Fruit fly (Drosophila melanogaster): ENCODE measurements around the gene Ripalpha.

Gene Ripalpha

dm6 chr2L:10200847-10201246 is at the start of gene Ripalpha, which contains the start of gene RpL7:
TSS of gene Ripalpha (minus strand) at chr2L:10200974.
TSS of gene RpL7 (plus strand) at chr2L:10201004.
- peak; percentile 77 for TF ChIP-seq Myc (optimal IDR thresholded peaks at IDR 0.05)
- peak; percentile 91 for TF ChIP-seq HLH106 (tag; optimal IDR thresholded peaks at IDR 0.05)
- TF ChIP-seq br (GFP tag; optimal IDR thresholded peaks at IDR 0.05), result peak; percentile 98
- peak; percentile 89 for TF ChIP-seq Vsx2 (GFP tag; optimal IDR thresholded peaks at IDR 0.05; ENCODE audit: partially characterized antibody)
- TF ChIP-seq Dfd (GFP tag; optimal IDR thresholded peaks at IDR 0.05), result no peak
- TF ChIP-seq brk (GFP tag; optimal IDR thresholded peaks at IDR 0.05), result peak; percentile 87
- peak; percentile 89 for TF ChIP-seq ey (GFP tag; optimal IDR thresholded peaks at IDR 0.05)
- TF ChIP-seq rgr (GFP tag; optimal IDR thresholded peaks at IDR 0.05), result peak; percentile 99
- peak; percentile 91 for TF ChIP-seq Mio (GFP tag; optimal IDR thresholded peaks at IDR 0.05)
- TF ChIP-seq foxo (GFP tag; optimal IDR thresholded peaks at IDR 0.05), result peak; percentile 52 to 97
- peak; percentile 85 for TF ChIP-seq psq (GFP tag; optimal IDR thresholded peaks at IDR 0.05)
- no peak for TF ChIP-seq Abd-B (GFP tag; optimal IDR thresholded peaks at IDR 0.05)
- TF ChIP-seq fru (GFP tag; optimal IDR thresholded peaks at IDR 0.05), result peak; percentile 86
- peak; percentile 97 for TF ChIP-seq CG9705 (GFP tag; optimal IDR thresholded peaks at IDR 0.05)
- peak; percentile 62 for TF ChIP-seq tai (GFP tag; optimal IDR thresholded peaks at IDR 0.05)
- TF ChIP-seq dsf (GFP tag; optimal IDR thresholded peaks at IDR 0.05; ENCODE audit: borderline replicate concordance), result peak; percentile 88
- peak; percentile 89 for TF ChIP-seq Jra (GFP tag; optimal IDR thresholded peaks at IDR 0.05)
- TF ChIP-seq dmrt93B (GFP tag; optimal IDR thresholded peaks at IDR 0.05), result peak; percentile 99
- TF ChIP-seq sage (GFP tag; optimal IDR thresholded peaks at IDR 0.05), result peak; percentile 88
- no peak for TF ChIP-seq pan (optimal IDR thresholded peaks at IDR 0.05)
- TF ChIP-seq OdsH (GFP tag; optimal IDR thresholded peaks at IDR 0.05), result peak; percentile 96
- TF ChIP-seq CG32264 (GFP tag; optimal IDR thresholded peaks at IDR 0.05), result peak; percentile 93
- TF ChIP-seq lola (GFP tag; optimal IDR thresholded peaks at IDR 0.05), result no peak
- TF ChIP-seq woc (GFP tag; optimal IDR thresholded peaks at IDR 0.05), result peak; percentile 71
- TF ChIP-seq sv (GFP tag; optimal IDR thresholded peaks at IDR 0.05), result peak; percentile 98
- no peak for TF ChIP-seq CrebA (GFP tag; optimal IDR thresholded peaks at IDR 0.05; ENCODE audit: borderline replicate concordance)
- TF ChIP-seq Hnf4 (GFP tag; optimal IDR thresholded peaks at IDR 0.05), result peak; percentile 96
- TF ChIP-seq jim (GFP tag; optimal IDR thresholded peaks at IDR 0.05), result peak; percentile 2
- no peak for TF ChIP-seq N (GFP tag; optimal IDR thresholded peaks at IDR 0.05)
- no peak for TF ChIP-seq dl (GFP tag; optimal IDR thresholded peaks at IDR 0.05; ENCODE audit: insufficient read depth in 1 of 2, partially characterized antibody in 2 of 2)
- TF ChIP-seq Rel (GFP tag; optimal IDR thresholded peaks at IDR 0.05), result peak; percentile 58
- peak; percentile 81 for TF ChIP-seq Rel (tag; optimal IDR thresholded peaks at IDR 0.05)
- peak; percentile 95 for TF ChIP-seq Sp1 (GFP tag; optimal IDR thresholded peaks at IDR 0.05)
- peak; percentile 71 for TF ChIP-seq Dif (GFP tag; optimal IDR thresholded peaks at IDR 0.05; ENCODE audit: partially characterized antibody)
- no peak for TF ChIP-seq Hr78 (GFP tag; optimal IDR thresholded peaks at IDR 0.05)
- TF ChIP-seq GATAd (GFP tag; optimal IDR thresholded peaks at IDR 0.05), result peak; percentile 80
- no peak for TF ChIP-seq usp (GFP tag; optimal IDR thresholded peaks at IDR 0.05)
- TF ChIP-seq Hr83 (GFP tag; optimal IDR thresholded peaks at IDR 0.05; ENCODE audit: poor library complexity, severe bottlenecking), result peak; percentile 100
- TF ChIP-seq h (GFP tag; optimal IDR thresholded peaks at IDR 0.05), result peak; percentile 98

dm6 chr2L:10250441-10250847 is 49.7 kb upstream of the Ripalpha start, which contains the start of the genes bsk and CG31717:
TSS of gene bsk (minus strand) at chr2L:10250501.
TSS of gene CG31717 (plus strand) at chr2L:10250737.
- no peak for TF ChIP-seq rgr (GFP tag; optimal IDR thresholded peaks at IDR 0.05)
- TF ChIP-seq CG9705 (GFP tag; optimal IDR thresholded peaks at IDR 0.05), result no peak
- no peak for TF ChIP-seq sage (GFP tag; optimal IDR thresholded peaks at IDR 0.05)
- no peak for TF ChIP-seq Myc (optimal IDR thresholded peaks at IDR 0.05)
- peak; percentile 32 for TF ChIP-seq Jra (GFP tag; optimal IDR thresholded peaks at IDR 0.05)
- no peak for TF ChIP-seq brk (GFP tag; optimal IDR thresholded peaks at IDR 0.05)
- TF ChIP-seq usp (GFP tag; optimal IDR thresholded peaks at IDR 0.05), result no peak
- TF ChIP-seq Dfd (GFP tag; optimal IDR thresholded peaks at IDR 0.05), result no peak
- peak; percentile 60 for TF ChIP-seq tai (GFP tag; optimal IDR thresholded peaks at IDR 0.05)
- TF ChIP-seq jim (GFP tag; optimal IDR thresholded peaks at IDR 0.05), result peak; percentile 71
- TF ChIP-seq br (GFP tag; optimal IDR thresholded peaks at IDR 0.05), result no peak
